2 worm cellular contexts compared by ENCODE assay signal in the genomic region with DNA sequence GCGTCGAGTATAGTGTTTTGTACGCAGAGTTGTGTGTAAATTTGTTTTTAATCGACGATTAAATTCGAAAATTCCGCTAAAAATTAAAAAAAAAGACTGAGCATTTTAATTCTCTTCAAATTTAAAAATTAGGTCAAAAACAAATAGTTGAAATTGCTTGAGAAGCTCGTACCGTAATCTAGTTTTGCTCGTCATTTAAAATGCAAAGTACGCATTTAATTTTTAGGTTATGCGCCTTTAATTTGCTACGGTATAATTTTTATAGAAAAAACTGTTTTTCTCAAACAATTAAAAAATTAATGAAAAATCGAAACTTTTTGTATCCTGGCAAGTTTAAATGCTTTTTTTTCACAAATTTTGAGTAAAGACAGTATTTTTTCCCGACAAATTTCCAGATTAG.
TF ChIP-seq lines count a peak whose summit lies in the region.

No protein-coding gene starts in this region.

TF ChIP-seq in whole organism, L4 larva, 104 proteins besides CTCF, POLR2A, EP300 and RAD21:
- TF ChIP-seq set-16 (GFP tag; IDR thresholded peaks at IDR 0.05; lab: Robert Waterston, UW) (no peak), daf-8 (GFP tag; IDR thresholded peaks at IDR 0.05; lab: Robert Waterston, UW) (no peak), lin-38 (GFP tag; IDR thresholded peaks at IDR 0.05; lab: Robert Waterston, UW) (0 out of 2 replicates have a peak, but pooled peaks have one; percentile 12), snpc-1.2 (GFP tag; IDR thresholded peaks at IDR 0.05; lab: Robert Waterston, UW) (no peak), F49E8.2 (tag; optimal IDR thresholded peaks at IDR 0.05; lab: Kevin White, UChicago; ENCODE audit: borderline replicate concordance) (peak; percentile 56)

TF ChIP-seq in whole organism, young adult, 124 proteins besides CTCF, POLR2A, EP300 and RAD21:
- peak; percentile 93 for TF ChIP-seq madf-6 (GFP tag; IDR thresholded peaks at IDR 0.05; lab: Robert Waterston, UW)
- no peak for TF ChIP-seq F37B4.10 (GFP tag; IDR thresholded peaks at IDR 0.05; lab: Robert Waterston, UW)
- no peak for TF ChIP-seq attf-5 (GFP tag; optimal IDR thresholded peaks at IDR 0.05; lab: Kevin White, UChicago)
- no peak for TF ChIP-seq tbx-9 (tag; optimal IDR thresholded peaks at IDR 0.05; lab: Kevin White, UChicago; ENCODE audit: borderline replicate concordance)
- no peak for TF ChIP-seq F49E8.2 (tag; optimal IDR thresholded peaks at IDR 0.05; lab: Kevin White, UChicago; ENCODE audit: insufficient read depth)
- TF ChIP-seq F33H1.4 (GFP tag; IDR thresholded peaks at IDR 0.05; lab: Robert Waterston, UW), result peak; percentile 52
- peak; percentile 32; the same call in 1 of the 2 replicates for TF ChIP-seq D2030.7 (GFP tag; IDR thresholded peaks at IDR 0.05; lab: Robert Waterston, UW)
- TF ChIP-seq madf-10 (tag; optimal IDR thresholded peaks at IDR 0.05; lab: Kevin White, UChicago), result no peak
- peak; percentile 12 for TF ChIP-seq snpc-1.3 (tag; optimal IDR thresholded peaks at IDR 0.05; lab: Kevin White, UChicago; ENCODE audit: insufficient read depth)
- no peak for TF ChIP-seq ztf-18 (tag; optimal IDR thresholded peaks at IDR 0.05; lab: Kevin White, UChicago)
- no peak for TF ChIP-seq mxl-1 (tag; optimal IDR thresholded peaks at IDR 0.05; lab: Kevin White, UChicago)
- TF ChIP-seq let-526 (GFP tag; IDR thresholded peaks at IDR 0.05; lab: Robert Waterston, UW), result no peak
- peak; percentile 79 for TF ChIP-seq madf-8 (GFP tag; conservative IDR thresholded peaks at IDR 0.05; lab: Robert Waterston, UW)
- no peak for TF ChIP-seq nhr-179 (tag; optimal IDR thresholded peaks at IDR 0.05; lab: Kevin White, UChicago)
- TF ChIP-seq ama-1 (optimal IDR thresholded peaks at IDR 0.05; lab: Kevin White, UChicago), result no peak
- no peak for TF ChIP-seq ama-1 (GFP tag; optimal IDR thresholded peaks at IDR 0.05; lab: Kevin White, UChicago)
- no peak for TF ChIP-seq B0035.1 (tag; optimal IDR thresholded peaks at IDR 0.05; lab: Kevin White, UChicago)
- TF ChIP-seq nhr-120 (GFP tag; IDR thresholded peaks at IDR 0.05; lab: Robert Waterston, UW), result no peak
- TF ChIP-seq dpl-1 (GFP tag; optimal IDR thresholded peaks at IDR 0.05; lab: Kevin White, UChicago), result no peak
- no peak for TF ChIP-seq unc-62 (GFP tag; optimal IDR thresholded peaks at IDR 0.05; lab: Kevin White, UChicago)
- no peak for TF ChIP-seq nfya-1 (tag; optimal IDR thresholded peaks at IDR 0.05; lab: Kevin White, UChicago; ENCODE audit: borderline replicate concordance, insufficient read depth)
- no peak for TF ChIP-seq ekl-4 (GFP tag; IDR thresholded peaks at IDR 0.05; lab: Robert Waterston, UW)
- TF ChIP-seq Y53G8AR.9 (GFP tag; conservative IDR thresholded peaks at IDR 0.05; lab: Robert Waterston, UW), result no peak
- TF ChIP-seq madf-3 (GFP tag; IDR thresholded peaks at IDR 0.05; lab: Robert Waterston, UW), result no peak
- TF ChIP-seq lsl-1 (GFP tag; optimal IDR thresholded peaks at IDR 0.05; lab: Kevin White, UChicago), result peak; percentile 95
- no peak for TF ChIP-seq dpff-1 (tag; optimal IDR thresholded peaks at IDR 0.05; lab: Kevin White, UChicago)
- no peak for TF ChIP-seq akir-1 (GFP tag; optimal IDR thresholded peaks at IDR 0.05; lab: Kevin White, UChicago)
- TF ChIP-seq ceh-79 (tag; optimal IDR thresholded peaks at IDR 0.05; lab: Kevin White, UChicago), result no peak
- no peak for TF ChIP-seq efl-1 (GFP tag; optimal IDR thresholded peaks at IDR 0.05; lab: Kevin White, UChicago)
- TF ChIP-seq bed-1 (GFP tag; IDR thresholded peaks at IDR 0.05; lab: Robert Waterston, UW), result no peak
- TF ChIP-seq lag-1 (GFP tag; IDR thresholded peaks at IDR 0.05; lab: Robert Waterston, UW), result no peak
- TF ChIP-seq F22D6.2 (tag; optimal IDR thresholded peaks at IDR 0.05; lab: Kevin White, UChicago), result no peak
- TF ChIP-seq xnd-1 (tag; optimal IDR thresholded peaks at IDR 0.05; lab: Kevin White, UChicago), result peak; percentile 98
- no peak for TF ChIP-seq F39B2.1 (GFP tag; IDR thresholded peaks at IDR 0.05; lab: Robert Waterston, UW)
- TF ChIP-seq let-607 (tag; optimal IDR thresholded peaks at IDR 0.05; lab: Kevin White, UChicago), result no peak
- no peak for TF ChIP-seq nfyb-1 (GFP tag; IDR thresholded peaks at IDR 0.05; lab: Robert Waterston, UW)
- TF ChIP-seq Y56A3A.18 (GFP tag; IDR thresholded peaks at IDR 0.05; lab: Robert Waterston, UW), result no peak
- no peak for TF ChIP-seq nhr-27 (tag; optimal IDR thresholded peaks at IDR 0.05; lab: Kevin White, UChicago)
- no peak for TF ChIP-seq ztf-28 (GFP tag; IDR thresholded peaks at IDR 0.05; lab: Robert Waterston, UW)
- TF ChIP-seq ceh-27 (GFP tag; optimal IDR thresholded peaks at IDR 0.05; lab: Kevin White, UChicago), result no peak
- TF ChIP-seq hlh-12 (tag; optimal IDR thresholded peaks at IDR 0.05; lab: Kevin White, UChicago), result no peak
- peak; percentile 33 for TF ChIP-seq him-1 (tag; optimal IDR thresholded peaks at IDR 0.05; lab: Kevin White, UChicago)
- no peak for TF ChIP-seq B0019.2 (GFP tag; conservative IDR thresholded peaks at IDR 0.05; lab: Robert Waterston, UW)
- no peak for TF ChIP-seq cebp-2 (GFP tag; IDR thresholded peaks at IDR 0.05; lab: Robert Waterston, UW)
- TF ChIP-seq ceh-91 (GFP tag; IDR thresholded peaks at IDR 0.05; lab: Robert Waterston, UW), result peak; percentile 61; the same call in 1 of the 2 replicates
- TF ChIP-seq unc-130 (GFP tag; optimal IDR thresholded peaks at IDR 0.05; lab: Kevin White, UChicago), result no peak
